Worm (Caenorhabditis elegans): ENCODE measurements around the gene cnc-3.

Gene cnc-3

ce11 chrV:1435106-1435505 lies 12.7 kb upstream of the cnc-3 start:
- TF ChIP-seq sem-2 (GFP tag; optimal IDR thresholded peaks at IDR 0.05) (no peak), nhr-2 (tag; optimal IDR thresholded peaks at IDR 0.05) (no peak), sptf-1 (tag; optimal IDR thresholded peaks at IDR 0.05) (no peak), blmp-1 (tag; optimal IDR thresholded peaks at IDR 0.05) (no peak), snpc-4 (tag; optimal IDR thresholded peaks at IDR 0.05) (no peak), tbx-8 (GFP tag; optimal IDR thresholded peaks at IDR 0.05) (no peak)

ce11 chrV:1438205-1438604 lies 9.6 kb upstream of the cnc-3 start:
- TF ChIP-seq tbx-8 (GFP tag; optimal IDR thresholded peaks at IDR 0.05) (no peak), blmp-1 (tag; optimal IDR thresholded peaks at IDR 0.05) (no peak)

- TF ChIP-seq mep-1 (tag; optimal IDR thresholded peaks at IDR 0.05) (no peak), ceh-43 (GFP tag; optimal IDR thresholded peaks at IDR 0.05) (no peak), flh-1 (GFP tag; optimal IDR thresholded peaks at IDR 0.05) (no peak), elt-3 (tag; optimal IDR thresholded peaks at IDR 0.05) (no peak), unc-62 (GFP tag; optimal IDR thresholded peaks at IDR 0.05) (no peak), nhr-237 (tag; optimal IDR thresholded peaks at IDR 0.05) (no peak), nhr-28 (tag; optimal IDR thresholded peaks at IDR 0.05) (no peak), ceh-39 (tag; optimal IDR thresholded peaks at IDR 0.05) (no peak), cnd-1 (tag; optimal IDR thresholded peaks at IDR 0.05) (no peak), blmp-1 (tag; optimal IDR thresholded peaks at IDR 0.05) (no peak), unc-39 (tag; optimal IDR thresholded peaks at IDR 0.05) (no peak)
Measured at ce11 chrV:1438832-1439231, 9.0 kb upstream of the cnc-3 start, which contains the start of gene R09B5.11. R09B5.11 (plus strand) TSS chrV:1439205.

ce11 chrV:1442042-1442441 lies 5.8 kb upstream of the cnc-3 start, which contains the start of gene cnc-11:
cnc-11 (plus strand) TSS chrV:1442342.
- TF ChIP-seq ztf-11 (tag; optimal IDR thresholded peaks at IDR 0.05) = no peak
- no peak for TF ChIP-seq nhr-2 (tag; optimal IDR thresholded peaks at IDR 0.05)
- no peak for TF ChIP-seq lin-32 (GFP tag; optimal IDR thresholded peaks at IDR 0.05)
- TF ChIP-seq flh-1 (GFP tag; optimal IDR thresholded peaks at IDR 0.05) = no peak
- TF ChIP-seq blmp-1 (tag; optimal IDR thresholded peaks at IDR 0.05) = no peak
- TF ChIP-seq M03D4.4 (tag; optimal IDR thresholded peaks at IDR 0.05) = no peak
- TF ChIP-seq ces-1 (GFP tag; optimal IDR thresholded peaks at IDR 0.05) = no peak
- TF ChIP-seq elt-3 (tag; optimal IDR thresholded peaks at IDR 0.05) = no peak
- TF ChIP-seq drap-1 (GFP tag; optimal IDR thresholded peaks at IDR 0.05) = no peak
- no peak for TF ChIP-seq mep-1 (tag; optimal IDR thresholded peaks at IDR 0.05)
- no peak for TF ChIP-seq sem-2 (GFP tag; optimal IDR thresholded peaks at IDR 0.05)
- TF ChIP-seq nhr-28 (tag; optimal IDR thresholded peaks at IDR 0.05) = no peak

- no peak for TF ChIP-seq mls-2 (tag; optimal IDR thresholded peaks at IDR 0.05)
- TF ChIP-seq elt-1 (tag; optimal IDR thresholded peaks at IDR 0.05; ENCODE audit: borderline replicate concordance, insufficient read depth) = no peak
- no peak for TF ChIP-seq unc-62 (GFP tag; optimal IDR thresholded peaks at IDR 0.05)
- no peak for TF ChIP-seq ham-2 (GFP tag; optimal IDR thresholded peaks at IDR 0.05)
- TF ChIP-seq ceh-43 (GFP tag; optimal IDR thresholded peaks at IDR 0.05) = no peak
- TF ChIP-seq bed-3 (GFP tag; optimal IDR thresholded peaks at IDR 0.05) = no peak
- no peak for TF ChIP-seq ceh-39 (tag; optimal IDR thresholded peaks at IDR 0.05)
- TF ChIP-seq lsy-2 (tag; optimal IDR thresholded peaks at IDR 0.05) = no peak
- no peak for TF ChIP-seq lin-13 (tag; optimal IDR thresholded peaks at IDR 0.05)
- TF ChIP-seq sem-2 (GFP tag; optimal IDR thresholded peaks at IDR 0.05) = no peak
- no peak for TF ChIP-seq nhr-237 (tag; optimal IDR thresholded peaks at IDR 0.05)
- no peak for TF ChIP-seq nhr-28 (tag; optimal IDR thresholded peaks at IDR 0.05)
- TF ChIP-seq drap-1 (GFP tag; optimal IDR thresholded peaks at IDR 0.05) = no peak
Measured at ce11 chrV:1444180-1444579, 3.6 kb upstream of the cnc-3 start, which contains the start of gene cnc-1. cnc-1 (minus strand) TSS chrV:1444280.

ce11 chrV:1445081-1445480 lies 2.7 kb upstream of the cnc-3 start, which contains the start of gene cnc-5:
cnc-5 (plus strand) TSS chrV:1445381.
- TF ChIP-seq snpc-4 (tag; optimal IDR thresholded peaks at IDR 0.05) (no peak), lin-32 (GFP tag; optimal IDR thresholded peaks at IDR 0.05) (no peak), M03D4.4 (tag; optimal IDR thresholded peaks at IDR 0.05) (no peak), ztf-11 (tag; optimal IDR thresholded peaks at IDR 0.05) (no peak), sem-2 (GFP tag; optimal IDR thresholded peaks at IDR 0.05) (no peak), drap-1 (GFP tag; optimal IDR thresholded peaks at IDR 0.05) (no peak), bed-3 (GFP tag; optimal IDR thresholded peaks at IDR 0.05) (no peak), flh-1 (GFP tag; optimal IDR thresholded peaks at IDR 0.05) (no peak), zip-8 (tag; optimal IDR thresholded peaks at IDR 0.05) (no peak), cnd-1 (tag; optimal IDR thresholded peaks at IDR 0.05) (no peak)
